Fruit fly (Drosophila melanogaster): ENCODE data around the gene MED30.
A peak's percentile ranks its signal among the peaks of the same experiment; 100 is the strongest.

MED30 gene

DNA sequence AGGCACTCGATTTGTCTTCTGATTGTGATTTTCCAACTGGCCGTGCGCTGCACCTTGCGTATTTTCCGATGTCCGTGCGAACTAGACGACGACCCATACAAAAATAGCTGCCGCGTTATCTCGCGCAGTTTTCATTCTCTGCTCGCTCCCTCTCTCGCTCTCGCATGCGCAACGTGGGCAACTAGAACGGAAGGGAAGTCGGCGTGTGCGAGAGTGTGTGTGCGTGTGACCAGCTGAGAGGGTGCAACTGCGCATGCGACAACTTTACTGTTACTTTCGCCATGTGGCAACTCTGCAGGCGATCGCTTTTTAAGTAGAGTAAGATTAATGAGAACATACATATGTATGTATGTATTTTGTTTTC, 31.5 kb upstream of the MED30 start, which contains the start of gene ebd1 (continued):
- TF ChIP-seq aop (GFP tag; IDR thresholded peaks at IDR 0.05) (peak; percentile 34; the same call in 1 of the 2 replicates), zfh1 (GFP tag; IDR thresholded peaks at IDR 0.05) (no peak), CG14710 (tag; optimal IDR thresholded peaks at IDR 0.05) (peak; percentile 1), CG10462 (GFP tag; optimal IDR thresholded peaks at IDR 0.05) (no peak), fd96Cb (tag; optimal IDR thresholded peaks at IDR 0.05) (no peak), Abd-B (GFP tag; optimal IDR thresholded peaks at IDR 0.05) (no peak), Blimp-1 (GFP tag; optimal IDR thresholded peaks at IDR 0.05) (peak; percentile 52), dpn (GFP tag; optimal IDR thresholded peaks at IDR 0.05) (no peak), CG5953 (GFP tag; IDR thresholded peaks at IDR 0.05) (no peak), hbn (GFP tag; IDR thresholded peaks at IDR 0.05; ENCODE audit: partially characterized antibody) (no peak), CG17361 (GFP tag; IDR thresholded peaks at IDR 0.05) (no peak; the same call in 2 of the 3 replicates), sens-2 (GFP tag; IDR thresholded peaks at IDR 0.05) (no peak), CG11696 (GFP tag; IDR thresholded peaks at IDR 0.05) (no peak), Hr39 (optimal IDR thresholded peaks at IDR 0.05) (no peak), pzg (GFP tag; optimal IDR thresholded peaks at IDR 0.05) (peak; percentile 24), crp (GFP tag; optimal IDR thresholded peaks at IDR 0.05) (peak in 1 of 2 experiments; percentile 75), fd102C (GFP tag; optimal IDR thresholded peaks at IDR 0.05) (no peak), sc (optimal IDR thresholded peaks at IDR 0.05) (no peak), sc (GFP tag; optimal IDR thresholded peaks at IDR 0.05) (no peak), CG14050 (GFP tag; IDR thresholded peaks at IDR 0.05) (no peak), jigr1 (GFP tag; IDR thresholded peaks at IDR 0.05) (no peak), CG17612 (GFP tag; IDR thresholded peaks at IDR 0.05) (no peak), CG4328 (GFP tag; optimal IDR thresholded peaks at IDR 0.05) (peak; percentile 4), chif (GFP tag; optimal IDR thresholded peaks at IDR 0.05) (no peak), Drgx (GFP tag; IDR thresholded peaks at IDR 0.05) (0 out of 2 replicates have a peak, but pooled peaks have one; percentile 22), Lpt (GFP tag; optimal IDR thresholded peaks at IDR 0.05) (no peak), CG6254 (GFP tag; optimal IDR thresholded peaks at IDR 0.05) (no peak), H2.0 (GFP tag; IDR thresholded peaks at IDR 0.05) (no peak), ttk (GFP tag; IDR thresholded peaks at IDR 0.05) (peak; percentile 46; the same call in 1 of the 2 replicates), dmrt99B (tag; optimal IDR thresholded peaks at IDR 0.05) (no peak), mam (GFP tag; optimal IDR thresholded peaks at IDR 0.05) (no peak), CG33213 (GFP tag; optimal IDR thresholded peaks at IDR 0.05) (no peak), CrebB (tag; optimal IDR thresholded peaks at IDR 0.05) (peak; percentile 31), dan (GFP tag; IDR thresholded peaks at IDR 0.05) (no peak), Mes4 (GFP tag; optimal IDR thresholded peaks at IDR 0.05) (no peak), toy (GFP tag; IDR thresholded peaks at IDR 0.05) (no peak), al (GFP tag; IDR thresholded peaks at IDR 0.05) (no peak), Fer3 (tag; optimal IDR thresholded peaks at IDR 0.05) (no peak), CG7786 (GFP tag; optimal IDR thresholded peaks at IDR 0.05) (no peak), usp (GFP tag; optimal IDR thresholded peaks at IDR 0.05) (no peak), dm (GFP tag; optimal IDR thresholded peaks at IDR 0.05) (peak; percentile 79), Nf-YA (GFP tag; IDR thresholded peaks at IDR 0.05) (no peak), CG17802 (tag; optimal IDR thresholded peaks at IDR 0.05) (no peak), CG34224 (GFP tag; IDR thresholded peaks at IDR 0.05; ENCODE audit: partially characterized antibody) (0 out of 3 replicates have a peak, but pooled peaks have one; percentile 16), Camta (GFP tag; optimal IDR thresholded peaks at IDR 0.05) (no peak), ab (GFP tag; optimal IDR thresholded peaks at IDR 0.05) (no peak), wor (GFP tag; IDR thresholded peaks at IDR 0.05) (no peak), chinmo (GFP tag; IDR thresholded peaks at IDR 0.05; ENCODE audit: partially characterized antibody) (0 out of 4 replicates have a peak, but pooled peaks have one; percentile 47), CG11723 (GFP tag; optimal IDR thresholded peaks at IDR 0.05) (no peak), E2f1 (GFP tag; IDR thresholded peaks at IDR 0.05) (no peak), CoRest (tag; optimal IDR thresholded peaks at IDR 0.05) (no peak), cad (GFP tag; optimal IDR thresholded peaks at IDR 0.05) (no peak), Rx (GFP tag; IDR thresholded peaks at IDR 0.05) (no peak)

Measured in whole organism, embryonic.